Fruit fly (Drosophila melanogaster) whole organism, prepupa: ENCODE measurements around the gene Acp24A4.

Experiments used
- Blimp-1 ChIP-seq: fragments of 200-800 bp; sonication (Bioruptor generic); optimal IDR thresholded peaks from 3 replicates; lab custom pipeline; 2017; ENCODE audit warnings: missing biosample characterization, missing genetic modification characterization, mild to moderate bottlenecking, moderate library complexity, missing genetic modification reagents
- CG10631 ChIP-seq: fragments of 200-800 bp; sonication (Bioruptor generic); optimal IDR thresholded peaks from 2 replicates; lab custom pipeline; 2016; ENCODE audit warnings: missing biosample characterization, missing genetic modification characterization
- CG10669 ChIP-seq: fragments of 200-800 bp; sonication (Bioruptor generic); optimal IDR thresholded peaks from 3 replicates; lab custom pipeline; 2018; ENCODE audit warnings: missing biosample characterization, mild to moderate bottlenecking, missing genetic modification characterization, moderate library complexity
- CG11294 ChIP-seq: fragments of 200-800 bp; sonication (Bioruptor generic); IDR thresholded peaks from 2 replicates; pipeline ENCODE4 v1.3.6; 2022; ENCODE audit warnings: missing biosample characterization, missing genetic modification characterization
- CG11762 ChIP-seq: fragments of 200-800 bp; sonication (Bioruptor generic); optimal IDR thresholded peaks from 3 replicates; lab custom pipeline; 2016; ENCODE audit warnings: missing biosample characterization, missing genetic modification characterization; ENCODE audit not compliant: insufficient read depth
- CG11902 ChIP-seq: fragments of 200-800 bp; sonication (Bioruptor generic); optimal IDR thresholded peaks from 3 replicates; lab custom pipeline; 2016; ENCODE audit warnings: missing biosample characterization, missing genetic modification characterization
- CG1621 ChIP-seq: fragments of 200-800 bp; sonication (Bioruptor generic); optimal IDR thresholded peaks from 3 replicates; lab custom pipeline; 2018; ENCODE audit warnings: missing biosample characterization, mild to moderate bottlenecking, missing genetic modification characterization
- CG3032 ChIP-seq: fragments of 200-800 bp; optimal IDR thresholded peaks from 2 replicates; lab custom pipeline; 2019; ENCODE audit warnings: missing biosample characterization, mild to moderate bottlenecking, missing genetic modification characterization, moderate library complexity
- CG31627 ChIP-seq: fragments of 200-800 bp; sonication (Bioruptor generic); optimal IDR thresholded peaks from 3 replicates; lab custom pipeline; 2016; ENCODE audit warnings: missing biosample characterization, missing genetic modification characterization
- CG32006 ChIP-seq: fragments of 200-800 bp; sonication (Bioruptor generic); optimal IDR thresholded peaks from 3 replicates; lab custom pipeline; 2017; ENCODE audit warnings: missing biosample characterization, mild to moderate bottlenecking, missing genetic modification characterization
- CG34406 ChIP-seq: fragments of 200-800 bp; sonication (Bioruptor generic); optimal IDR thresholded peaks from 3 replicates; lab custom pipeline; 2016; ENCODE audit warnings: missing biosample characterization, missing genetic modification characterization
- CG3919 ChIP-seq: fragments of 200-800 bp; sonication (Bioruptor generic); optimal IDR thresholded peaks from 3 replicates; lab custom pipeline; 2016; ENCODE audit warnings: missing biosample characterization, missing genetic modification characterization
- CG4318 ChIP-seq: fragments of 200-800 bp; sonication (Bioruptor generic); optimal IDR thresholded peaks from 3 replicates; lab custom pipeline; 2017; ENCODE audit warnings: missing biosample characterization, mild to moderate bottlenecking, missing genetic modification characterization
- CG6163 ChIP-seq: fragments of 200-800 bp; sonication (Bioruptor generic); IDR thresholded peaks from 3 replicates; pipeline ENCODE4 v1.3.6; 2022; ENCODE audit warnings: missing biosample characterization, missing genetic modification characterization
- CG6276 ChIP-seq: fragments of 200-800 bp; sonication (Bioruptor generic); optimal IDR thresholded peaks from 2 replicates; lab custom pipeline; 2017; ENCODE audit warnings: missing biosample characterization, mild to moderate bottlenecking, missing genetic modification characterization
- CG6792 ChIP-seq: fragments of 200-800 bp; sonication (Bioruptor generic); optimal IDR thresholded peaks from 3 replicates; lab custom pipeline; 2016; ENCODE audit warnings: missing biosample characterization, missing genetic modification characterization
- CG6808 ChIP-seq: fragments of 200-800 bp; sonication (Bioruptor generic); optimal IDR thresholded peaks from 3 replicates; lab custom pipeline; 2017; ENCODE audit warnings: missing biosample characterization, missing genetic modification characterization, mild to moderate bottlenecking, moderate library complexity, missing genetic modification reagents
- CG6854 ChIP-seq: fragments of 200-800 bp; sonication (Bioruptor generic); optimal IDR thresholded peaks from 2 replicates; lab custom pipeline; 2017; ENCODE audit warnings: missing biosample characterization, mild to moderate bottlenecking, missing genetic modification characterization
- CG7368 ChIP-seq: fragments of 200-800 bp; sonication (Bioruptor generic); optimal IDR thresholded peaks from 3 replicates; lab custom pipeline; 2016; ENCODE audit warnings: missing biosample characterization, missing genetic modification characterization
- CG8119 ChIP-seq: fragments of 200-800 bp; sonication (Bioruptor generic); IDR thresholded peaks from 3 replicates; pipeline ENCODE4 v1.3.6; 2022; ENCODE audit warnings: missing biosample characterization, missing genetic modification characterization
- CG8319 ChIP-seq: fragments of 200-800 bp; sonication (Bioruptor generic); optimal IDR thresholded peaks from 3 replicates; lab custom pipeline; 2016; ENCODE audit warnings: missing biosample characterization, missing genetic modification characterization
- CG8632 ChIP-seq: fragments of 200-800 bp; sonication (Bioruptor generic); optimal IDR thresholded peaks from 3 replicates; lab custom pipeline; 2016; ENCODE audit warnings: missing biosample characterization, missing genetic modification characterization
- CG9139 ChIP-seq: fragments of 200-800 bp; sonication (Bioruptor generic); optimal IDR thresholded peaks from 3 replicates; lab custom pipeline; 2017; ENCODE audit warnings: missing biosample characterization, mild to moderate bottlenecking, missing genetic modification characterization
- Eip75B ChIP-seq: fragments of 200-800 bp; sonication (Bioruptor generic); optimal IDR thresholded peaks from 3 replicates; lab custom pipeline; 2016; ENCODE audit warnings: missing biosample characterization, missing genetic modification characterization
- Eip78C ChIP-seq: fragments of 200-800 bp; sonication (Bioruptor generic); peaks from one replicate; lab custom pipeline; 2016; ENCODE audit warnings: missing biosample characterization, missing genetic modification characterization
- Eip93F ChIP-seq: fragments of 200-800 bp; sonication (Bioruptor generic); optimal IDR thresholded peaks from 2 replicates; lab custom pipeline; 2016; ENCODE audit warnings: missing biosample characterization, mild to moderate bottlenecking, missing genetic modification characterization
- Ets96B ChIP-seq: fragments of 200-800 bp; optimal IDR thresholded peaks from 2 replicates; lab custom pipeline; 2019; ENCODE audit warnings: missing biosample characterization, mild to moderate bottlenecking, missing genetic modification characterization, moderate library complexity
- Gug ChIP-seq: fragments of 200-800 bp; sonication (Bioruptor generic); IDR thresholded peaks from 2 replicates; pipeline ENCODE4 v1.3.6; 2022; ENCODE audit warnings: missing biosample characterization, missing genetic modification characterization
- Hr38 ChIP-seq: sonication (Bioruptor generic); optimal IDR thresholded peaks from 2 replicates; lab custom pipeline; 2016; ENCODE audit warnings: missing biosample characterization, missing genetic modification characterization
- Hr39 ChIP-seq: fragments of 200-800 bp; sonication (Bioruptor generic); optimal IDR thresholded peaks from 2 replicates; lab custom pipeline; 2016; ENCODE audit warnings: missing biosample characterization, missing genetic modification characterization
- Hr4 ChIP-seq: fragments of 200-800 bp; sonication (Bioruptor generic); optimal IDR thresholded peaks from 3 replicates; lab custom pipeline; 2016; ENCODE audit warnings: missing biosample characterization, missing genetic modification characterization
- Met ChIP-seq: fragments of 200-800 bp; sonication (Bioruptor generic); optimal IDR thresholded peaks from 3 replicates; lab custom pipeline; 2016; ENCODE audit warnings: missing biosample characterization, missing genetic modification characterization
- OdsH ChIP-seq: fragments of 200-800 bp; sonication (Bioruptor generic); optimal IDR thresholded peaks from 3 replicates; lab custom pipeline; 2016; ENCODE audit warnings: missing biosample characterization, missing genetic modification characterization
- Smox ChIP-seq: fragments of 200-800 bp; sonication (Bioruptor generic); optimal IDR thresholded peaks from 3 replicates; lab custom pipeline; 2016; ENCODE audit warnings: missing biosample characterization, missing genetic modification characterization
- Sox102F ChIP-seq: fragments of 200-800 bp; sonication (Bioruptor generic); optimal IDR thresholded peaks from 2 replicates; lab custom pipeline; 2016; ENCODE audit warnings: missing biosample characterization, mild to moderate bottlenecking, missing genetic modification characterization
- Sox15 ChIP-seq: fragments of 200-800 bp; sonication (Bioruptor generic); optimal IDR thresholded peaks from 3 replicates; lab custom pipeline; 2016; ENCODE audit warnings: missing biosample characterization, missing genetic modification characterization
- achi ChIP-seq: fragments of 200-800 bp; sonication (Bioruptor generic); optimal IDR thresholded peaks from 3 replicates; lab custom pipeline; 2016; ENCODE audit warnings: missing biosample characterization, missing genetic modification characterization
- dac ChIP-seq: fragments of 200-800 bp; sonication (Bioruptor generic); optimal IDR thresholded peaks from 2 replicates; lab custom pipeline; 2017; ENCODE audit warnings: missing biosample characterization, mild to moderate bottlenecking, missing genetic modification characterization
- dsx ChIP-seq: fragments of 200-800 bp; optimal IDR thresholded peaks from 3 replicates; lab custom pipeline; 2019; ENCODE audit warnings: missing biosample characterization, mild to moderate bottlenecking, missing genetic modification characterization, moderate library complexity; ENCODE audit not compliant: poor library complexity, severe bottlenecking
- eg ChIP-seq: fragments of 200-800 bp; sonication (Bioruptor generic); IDR thresholded peaks from 3 replicates; pipeline ENCODE4 v1.3.6; 2022; ENCODE audit warnings: missing biosample characterization, missing genetic modification characterization
- fd59A ChIP-seq: fragments of 200-800 bp; sonication (Bioruptor generic); optimal IDR thresholded peaks from 2 replicates; lab custom pipeline; 2017; ENCODE audit warnings: missing biosample characterization, mild to moderate bottlenecking, missing genetic modification characterization, missing genetic modification reagents
- fd85E ChIP-seq: fragments of 200-800 bp; sonication (Bioruptor generic); optimal IDR thresholded peaks from 3 replicates; lab custom pipeline; 2016; ENCODE audit warnings: missing biosample characterization, missing genetic modification characterization
- fkh ChIP-seq: fragments of 200-800 bp; sonication (Bioruptor generic); optimal IDR thresholded peaks from 3 replicates; lab custom pipeline; 2017; ENCODE audit warnings: missing biosample characterization, mild to moderate bottlenecking, missing genetic modification characterization, moderate library complexity
- lz ChIP-seq: fragments of 200-800 bp; sonication (Bioruptor generic); optimal IDR thresholded peaks from 3 replicates; lab custom pipeline; 2016; ENCODE audit warnings: missing biosample characterization, missing genetic modification characterization
- pdm3 ChIP-seq: fragments of 200-800 bp; sonication (Bioruptor generic); optimal IDR thresholded peaks from 3 replicates; lab custom pipeline; 2016; ENCODE audit warnings: missing biosample characterization, missing genetic modification characterization
- salr ChIP-seq, 2 experiments: fragments of 200-800 bp; sonication (Bioruptor generic); optimal IDR thresholded peaks; 3 replicates each; lab custom pipeline; 2016 to 2018; ENCODE audit warnings: missing biosample characterization in 2 of 2, missing genetic modification characterization in 2 of 2, mild to moderate bottlenecking in 1 of 2
- spab ChIP-seq: fragments of 200-800 bp; sonication (Bioruptor generic); optimal IDR thresholded peaks from 2 replicates; lab custom pipeline; 2017; ENCODE audit warnings: missing biosample characterization, mild to moderate bottlenecking, missing genetic modification characterization, missing genetic modification reagents
- ss ChIP-seq, 2 experiments: fragments of 200-800 bp; sonication (Bioruptor generic); optimal IDR thresholded peaks; 2 replicates in 1 of 2; 3 replicates in 1 of 2; lab custom pipeline; 2017 to 2018; ENCODE audit warnings: mild to moderate bottlenecking in 2 of 2, missing biosample characterization in 2 of 2, missing genetic modification characterization in 2 of 2, moderate library complexity in 1 of 2
- svp ChIP-seq: fragments of 200-800 bp; sonication (Bioruptor generic); peaks from one replicate; lab custom pipeline; 2016; ENCODE audit warnings: missing biosample characterization, missing genetic modification characterization
- topi ChIP-seq: fragments of 200-800 bp; sonication (Bioruptor generic); optimal IDR thresholded peaks from 3 replicates; lab custom pipeline; 2016; ENCODE audit warnings: missing biosample characterization, missing genetic modification characterization
- vri ChIP-seq: fragments of 200-800 bp; sonication (Bioruptor generic); optimal IDR thresholded peaks from 3 replicates; lab custom pipeline; 2016; ENCODE audit warnings: missing biosample characterization, mild to moderate bottlenecking, missing genetic modification characterization

The Acp24A4 gene

dm6 chr2L:3647521-3648172 lies 46.1 kb downstream of the Acp24A4 start:
- TF ChIP-seq Gug (GFP tag; lab: Robert Waterston, UW): peak; percentile 43
- peak; percentile 44 for TF ChIP-seq Met (GFP tag; lab: Kevin White, UChicago)
- TF ChIP-seq Ets96B (tag; lab: Kevin White, UChicago): peak; percentile 23
- peak; percentile 86 for TF ChIP-seq vri
- no peak for TF ChIP-seq CG6854 (GFP tag; lab: Kevin White, UChicago)
- peak in 1 of 2 experiments; percentile 17 for TF ChIP-seq ss (GFP tag; optimal IDR thresholded peaks at IDR 0.05; lab: Kevin White, UChicago)
- TF ChIP-seq fd59A (GFP tag; lab: Kevin White, UChicago): no peak
- peak; percentile 13 for TF ChIP-seq CG8632 (GFP tag; lab: Kevin White, UChicago)
- peak; percentile 35 for TF ChIP-seq CG7368 (GFP tag; lab: Kevin White, UChicago)
- TF ChIP-seq CG10669 (GFP tag; lab: Kevin White, UChicago): no peak
- TF ChIP-seq fd85E: no peak
- TF ChIP-seq Sox102F: peak; percentile 61
- no peak for TF ChIP-seq CG1621 (tag; lab: Kevin White, UChicago)
- TF ChIP-seq dac (GFP tag; lab: Kevin White, UChicago): no peak
- TF ChIP-seq CG6808 (GFP tag; lab: Kevin White, UChicago): no peak
- TF ChIP-seq dsx (GFP tag; lab: Kevin White, UChicago): peak; percentile 1
- TF ChIP-seq topi: peak; percentile 1
- TF ChIP-seq pdm3 (GFP tag; lab: Kevin White, UChicago): peak; percentile 60
- TF ChIP-seq OdsH: peak; percentile 61
- TF ChIP-seq Blimp-1 (GFP tag; lab: Kevin White, UChicago): no peak
- peak; percentile 33; the same call in 1 of the 3 replicates for TF ChIP-seq CG6163 (GFP tag; lab: Robert Waterston, UW)
- no peak for TF ChIP-seq Eip93F (GFP tag; lab: Kevin White, UChicago)
- TF ChIP-seq Eip78C (GFP tag; lab: Kevin White, UChicago): peak; percentile 47
- peak; percentile 38 for TF ChIP-seq CG3919 (GFP tag; lab: Kevin White, UChicago)
- no peak; the same call in 1 of the 2 replicates for TF ChIP-seq CG11294 (GFP tag; lab: Robert Waterston, UW)
- TF ChIP-seq CG6276 (GFP tag; lab: Kevin White, UChicago): peak; percentile 53
- no peak for TF ChIP-seq CG9139 (GFP tag; lab: Kevin White, UChicago)
- TF ChIP-seq CG31627 (GFP tag; lab: Kevin White, UChicago): peak; percentile 33
- TF ChIP-seq CG4318 (GFP tag; lab: Kevin White, UChicago): peak; percentile 4
- TF ChIP-seq CG10631 (GFP tag; lab: Kevin White, UChicago): peak; percentile 12
- TF ChIP-seq CG8319: no peak
- peak; percentile 59 for TF ChIP-seq CG32006 (GFP tag; lab: Kevin White, UChicago)
- peak; percentile 49; the same call in 2 of the 3 replicates for TF ChIP-seq CG8119
- TF ChIP-seq Hr4: peak; percentile 46
- TF ChIP-seq lz: peak; percentile 36
- TF ChIP-seq CG3032: no peak
- no peak for TF ChIP-seq salr (GFP tag; optimal IDR thresholded peaks at IDR 0.05; lab: Kevin White, UChicago)
- no peak for TF ChIP-seq Hr38
- TF ChIP-seq Smox (GFP tag; lab: Kevin White, UChicago): peak; percentile 39
- peak; percentile 33 for TF ChIP-seq CG34406 (GFP tag; lab: Kevin White, UChicago)
- no peak for TF ChIP-seq CG11902 (GFP tag; lab: Kevin White, UChicago)
- no peak for TF ChIP-seq Eip75B (GFP tag; lab: Kevin White, UChicago)
- no peak for TF ChIP-seq CG6792 (GFP tag; lab: Kevin White, UChicago)
- peak; percentile 73 for TF ChIP-seq eg (GFP tag; lab: Robert Waterston, UW)
- no peak for TF ChIP-seq spab (GFP tag; lab: Kevin White, UChicago)
- no peak for TF ChIP-seq Sox15 (GFP tag; lab: Kevin White, UChicago)
- TF ChIP-seq svp: peak; percentile 80
- peak; percentile 10 for TF ChIP-seq achi (GFP tag; lab: Kevin White, UChicago)
- peak; percentile 46 for TF ChIP-seq fkh (GFP tag; lab: Kevin White, UChicago)
- TF ChIP-seq CG11762: peak; percentile 36
- TF ChIP-seq Hr39: peak; percentile 34
